Worm (Caenorhabditis elegans): ENCODE data around the gene cogc-6.
A peak's percentile ranks its signal among the peaks of the same experiment; 100 is the strongest.

The cogc-6 gene

ce11 chrV:8188421-8188820, 32.7 kb downstream of the cogc-6 start, which contains the start of gene F20D6.15:
Gene F20D6.15 (minus strand): TSS chrV:8188467.
- TF ChIP-seq pha-4 (tag; optimal IDR thresholded peaks at IDR 0.05) = no peak
- TF ChIP-seq ceh-83 (GFP tag; optimal IDR thresholded peaks at IDR 0.05) = no peak
- no peak for TF ChIP-seq mep-1 (tag; optimal IDR thresholded peaks at IDR 0.05)
- no peak for TF ChIP-seq nhr-2 (tag; optimal IDR thresholded peaks at IDR 0.05)
- TF ChIP-seq M03D4.4 (tag; optimal IDR thresholded peaks at IDR 0.05) = no peak
- no peak for TF ChIP-seq lin-32 (GFP tag; optimal IDR thresholded peaks at IDR 0.05)
- TF ChIP-seq zip-8 (tag; optimal IDR thresholded peaks at IDR 0.05) = no peak
- TF ChIP-seq bed-3 (GFP tag; optimal IDR thresholded peaks at IDR 0.05) = no peak
- no peak for TF ChIP-seq mls-2 (tag; optimal IDR thresholded peaks at IDR 0.05)
- no peak for TF ChIP-seq unc-39 (tag; optimal IDR thresholded peaks at IDR 0.05)
- no peak for TF ChIP-seq mab-5 (tag; optimal IDR thresholded peaks at IDR 0.05)
- TF ChIP-seq nhr-237 (tag; optimal IDR thresholded peaks at IDR 0.05) = no peak
- TF ChIP-seq unc-120 (tag; optimal IDR thresholded peaks at IDR 0.05; ENCODE audit: poor library complexity, severe bottlenecking) = no peak
- no peak for TF ChIP-seq ham-2 (GFP tag; optimal IDR thresholded peaks at IDR 0.05)
- no peak for TF ChIP-seq nhr-76 (tag; optimal IDR thresholded peaks at IDR 0.05)
- TF ChIP-seq flh-1 (GFP tag; optimal IDR thresholded peaks at IDR 0.05) = no peak

ce11 chrV:8185737-8186136, 35.4 kb downstream of the cogc-6 start, which contains the start of gene F20D6.2:
Gene F20D6.2 (plus strand): TSS chrV:8186037.
- TF ChIP-seq nhr-28 (tag; optimal IDR thresholded peaks at IDR 0.05) (no peak), unc-62 (GFP tag; optimal IDR thresholded peaks at IDR 0.05) (no peak)

- no peak for TF ChIP-seq unc-62 (GFP tag; optimal IDR thresholded peaks at IDR 0.05)
- TF ChIP-seq nhr-28 (tag; optimal IDR thresholded peaks at IDR 0.05) = no peak
Measured at ce11 chrV:8183384-8183783, 37.7 kb downstream of the cogc-6 start, which contains the start of gene srp-8. Gene srp-8 (plus strand): TSS chrV:8183684.

- TF ChIP-seq ces-1 (GFP tag; optimal IDR thresholded peaks at IDR 0.05) (peak; percentile 63), sptf-1 (tag; optimal IDR thresholded peaks at IDR 0.05) (no peak), nhr-237 (tag; optimal IDR thresholded peaks at IDR 0.05) (peak; percentile 22)
Measured at ce11 chrV:8178914-8179542, 42.1 kb downstream of the cogc-6 start, which contains the start of gene srp-7. Gene srp-7 (plus strand): TSS chrV:8179126.

ce11 chrV:8178279-8178678, 42.8 kb downstream of the cogc-6 start:
- no peak for TF ChIP-seq mls-2 (tag; optimal IDR thresholded peaks at IDR 0.05)
- TF ChIP-seq elt-1 (tag; optimal IDR thresholded peaks at IDR 0.05; ENCODE audit: borderline replicate concordance, insufficient read depth) = no peak
- TF ChIP-seq lsy-2 (tag; optimal IDR thresholded peaks at IDR 0.05) = no peak
- no peak for TF ChIP-seq nhr-12 (tag; optimal IDR thresholded peaks at IDR 0.05)
- TF ChIP-seq nhr-76 (tag; optimal IDR thresholded peaks at IDR 0.05) = no peak
- TF ChIP-seq ces-1 (GFP tag; optimal IDR thresholded peaks at IDR 0.05) = no peak
- TF ChIP-seq ham-2 (GFP tag; optimal IDR thresholded peaks at IDR 0.05) = no peak
- TF ChIP-seq flh-1 (GFP tag; optimal IDR thresholded peaks at IDR 0.05) = no peak
- no peak for TF ChIP-seq zip-8 (tag; optimal IDR thresholded peaks at IDR 0.05)
- TF ChIP-seq drap-1 (GFP tag; optimal IDR thresholded peaks at IDR 0.05) = no peak
- no peak for TF ChIP-seq bed-3 (GFP tag; optimal IDR thresholded peaks at IDR 0.05)

ce11 chrV:8177349-8177748, 43.8 kb downstream of the cogc-6 start, which contains the start of gene F20D6.9:
Gene F20D6.9 (minus strand): TSS chrV:8177449.
- TF ChIP-seq sptf-1 (tag; optimal IDR thresholded peaks at IDR 0.05) = no peak
- no peak for TF ChIP-seq zip-8 (tag; optimal IDR thresholded peaks at IDR 0.05)
- TF ChIP-seq lin-13 (tag; optimal IDR thresholded peaks at IDR 0.05) = no peak
- TF ChIP-seq unc-120 (tag; optimal IDR thresholded peaks at IDR 0.05; ENCODE audit: poor library complexity, severe bottlenecking) = no peak
- TF ChIP-seq ham-2 (GFP tag; optimal IDR thresholded peaks at IDR 0.05) = no peak
- TF ChIP-seq ces-1 (GFP tag; optimal IDR thresholded peaks at IDR 0.05) = no peak
- no peak for TF ChIP-seq sem-2 (GFP tag; optimal IDR thresholded peaks at IDR 0.05)
- TF ChIP-seq drap-1 (GFP tag; optimal IDR thresholded peaks at IDR 0.05) = no peak
- no peak for TF ChIP-seq ceh-39 (tag; optimal IDR thresholded peaks at IDR 0.05)
- TF ChIP-seq ztf-11 (tag; optimal IDR thresholded peaks at IDR 0.05) = no peak
- no peak for TF ChIP-seq nhr-76 (tag; optimal IDR thresholded peaks at IDR 0.05)
- no peak for TF ChIP-seq elt-1 (tag; optimal IDR thresholded peaks at IDR 0.05; ENCODE audit: borderline replicate concordance, insufficient read depth)
